Fruit fly (Drosophila melanogaster) whole organism, embryonic: ENCODE measurements around the gene TH1.
A peak's percentile ranks its signal among the peaks of the same experiment; 100 is the strongest.

ENCODE experiments used
- Asciz ChIP-seq: fragments of 200-800 bp; sonication (Bioruptor generic); optimal IDR thresholded peaks from 2 replicates; lab custom pipeline; 2017; ENCODE audit warnings: missing biosample characterization, mild to moderate bottlenecking, missing genetic modification characterization, missing genetic modification reagents
- Atf3 ChIP-seq: fragments of 200-800 bp; sonication (Bioruptor generic); optimal IDR thresholded peaks from 3 replicates; lab custom pipeline; 2016; ENCODE audit warnings: missing biosample characterization, missing genetic modification characterization
- BtbVII ChIP-seq: fragments of 200-800 bp; sonication (Bioruptor generic); optimal IDR thresholded peaks from 3 replicates; lab custom pipeline; 2017; ENCODE audit warnings: missing biosample characterization, mild to moderate bottlenecking, missing genetic modification characterization
- CG10274 ChIP-seq: fragments of 200-800 bp; sonication (Bioruptor generic); optimal IDR thresholded peaks from 3 replicates; lab custom pipeline; 2017; ENCODE audit warnings: missing biosample characterization, mild to moderate bottlenecking, missing genetic modification characterization
- CG11560 ChIP-seq: fragments of 200-800 bp; sonication (Bioruptor generic); IDR thresholded peaks from 3 replicates; pipeline ENCODE4 v1.3.6; 2022; ENCODE audit warnings: missing biosample characterization, missing genetic modification characterization
- CG15073 ChIP-seq: fragments of 200-800 bp; sonication (Bioruptor generic); optimal IDR thresholded peaks from 2 replicates; lab custom pipeline; 2016; ENCODE audit warnings: missing biosample characterization, missing genetic modification characterization
- CG1647 ChIP-seq: fragments of 200-800 bp; sonication (Bioruptor generic); optimal IDR thresholded peaks from 3 replicates; lab custom pipeline; 2016; ENCODE audit warnings: missing biosample characterization, missing genetic modification characterization
- CG17186 ChIP-seq: fragments of 200-800 bp; sonication (Bioruptor generic); optimal IDR thresholded peaks from 3 replicates; lab custom pipeline; 2017; ENCODE audit warnings: missing biosample characterization, missing genetic modification reagents, missing genetic modification characterization
- CG17802 ChIP-seq: fragments of 200-800 bp; sonication (Bioruptor generic); optimal IDR thresholded peaks from 2 replicates; lab custom pipeline; 2018; ENCODE audit warnings: missing biosample characterization, mild to moderate bottlenecking, missing genetic modification characterization, moderate library complexity
- CG17912 ChIP-seq: fragments of 200-800 bp; sonication (Bioruptor generic); optimal IDR thresholded peaks from 2 replicates; lab custom pipeline; 2018; ENCODE audit warnings: missing biosample characterization, mild to moderate bottlenecking, missing genetic modification characterization
- CG5245 ChIP-seq: fragments of 200-800 bp; sonication (Bioruptor generic); optimal IDR thresholded peaks from 3 replicates; lab custom pipeline; 2016; ENCODE audit warnings: missing biosample characterization, missing genetic modification characterization
- CG6175 ChIP-seq: fragments of 200-800 bp; sonication (Bioruptor generic); IDR thresholded peaks from 3 replicates; pipeline ENCODE4 v1.3.6; 2022; ENCODE audit warnings: missing biosample characterization, missing genetic modification characterization
- CG6683 ChIP-seq: fragments of 200-800 bp; sonication (Bioruptor generic); optimal IDR thresholded peaks from 2 replicates; lab custom pipeline; 2017; ENCODE audit warnings: missing biosample characterization, mild to moderate bottlenecking, missing genetic modification characterization, missing genetic modification reagents
- CG7963 ChIP-seq: fragments of 200-800 bp; sonication (Bioruptor generic); IDR thresholded peaks from 3 replicates; pipeline ENCODE4 v1.3.6; 2022; ENCODE audit warnings: missing biosample characterization, missing genetic modification characterization; ENCODE audit not compliant: partially characterized antibody
- CG8359 ChIP-seq: fragments of 200-800 bp; sonication (Bioruptor generic); optimal IDR thresholded peaks from 2 replicates; lab custom pipeline; 2017; ENCODE audit warnings: missing biosample characterization, mild to moderate bottlenecking, missing genetic modification characterization, borderline replicate concordance
- CG8478 ChIP-seq: fragments of >200 bp; optimal IDR thresholded peaks from 2 replicates; lab custom pipeline; 2018
- CG8765 ChIP-seq: fragments of 200-800 bp; sonication (Bioruptor generic); IDR thresholded peaks from 2 replicates; pipeline ENCODE4 v1.3.6; 2022; ENCODE audit warnings: missing biosample characterization, missing genetic modification characterization
- CHES-1-like ChIP-seq: fragments of 200-800 bp; sonication (Bioruptor generic); optimal IDR thresholded peaks from 2 replicates; lab custom pipeline; 2016; ENCODE audit warnings: missing biosample characterization, missing genetic modification characterization
- Dp ChIP-seq: fragments of 200-800 bp; sonication (Bioruptor generic); optimal IDR thresholded peaks from 2 replicates; lab custom pipeline; 2018; ENCODE audit warnings: missing biosample characterization, mild to moderate bottlenecking, missing genetic modification characterization, moderate library complexity
- Drgx ChIP-seq: fragments of 200-800 bp; sonication (Bioruptor generic); IDR thresholded peaks from 2 replicates; pipeline ENCODE4 v1.3.6; 2022; ENCODE audit warnings: missing biosample characterization, missing genetic modification characterization
- E2f2 ChIP-seq: fragments of 200-800 bp; sonication (Bioruptor generic); IDR thresholded peaks from 2 replicates; pipeline ENCODE4 v1.3.6; 2022; ENCODE audit warnings: missing biosample characterization, missing genetic modification characterization
- Gug ChIP-seq: fragments of 200-800 bp; sonication (Bioruptor generic); IDR thresholded peaks from 4 replicates; pipeline ENCODE4 v1.3.6; 2022; ENCODE audit warnings: missing biosample characterization, missing genetic modification characterization
- H15 ChIP-seq: fragments of 200-800 bp; sonication (Bioruptor generic); IDR thresholded peaks from 3 replicates; pipeline ENCODE4 v1.3.6; 2022; ENCODE audit warnings: missing biosample characterization, missing genetic modification characterization
- HHEX ChIP-seq: fragments of 200-800 bp; sonication (Bioruptor generic); optimal IDR thresholded peaks from 3 replicates; lab custom pipeline; 2017; ENCODE audit warnings: missing biosample characterization, mild to moderate bottlenecking, missing genetic modification characterization, missing genetic modification reagents
- Hand ChIP-seq: fragments of 200-800 bp; sonication (Bioruptor generic); optimal IDR thresholded peaks from 2 replicates; lab custom pipeline; 2017; ENCODE audit warnings: mild to moderate bottlenecking, missing biosample characterization, missing genetic modification reagents, missing genetic modification characterization
- HmgZ ChIP-seq: fragments of 200-800 bp; sonication (Bioruptor generic); optimal IDR thresholded peaks from 2 replicates; lab custom pipeline; 2018; ENCODE audit warnings: missing biosample characterization, mild to moderate bottlenecking, missing genetic modification characterization
- Jarid2 ChIP-seq: fragments of 200-800 bp; sonication (Bioruptor generic); optimal IDR thresholded peaks from 3 replicates; lab custom pipeline; 2017; ENCODE audit warnings: mild to moderate bottlenecking, missing biosample characterization, missing genetic modification reagents, missing genetic modification characterization
- Mad ChIP-seq: fragments of 200-800 bp; sonication (Bioruptor generic); optimal IDR thresholded peaks from 2 replicates; lab custom pipeline; 2016; ENCODE audit warnings: missing biosample characterization, missing genetic modification characterization
- Mrtf ChIP-seq: fragments of 200-800 bp; sonication (Bioruptor generic); IDR thresholded peaks from 3 replicates; pipeline ENCODE4 v1.3.6; 2022; ENCODE audit warnings: missing biosample characterization, missing genetic modification characterization
- NC2α ChIP-seq: fragments of 200-800 bp; sonication (Bioruptor generic); optimal IDR thresholded peaks from 2 replicates; lab custom pipeline; 2016; ENCODE audit warnings: missing biosample characterization, missing genetic modification characterization
- Six4 ChIP-seq: fragments of 200-800 bp; sonication (Bioruptor generic); optimal IDR thresholded peaks from 2 replicates; lab custom pipeline; 2016; ENCODE audit warnings: missing biosample characterization, missing genetic modification characterization
- Trl ChIP-seq, 3 experiments: fragments of >200 bp in 2 of 3; fragments of 200-800 bp in 1 of 3; sonication (Bioruptor generic) in 1 of 3; optimal IDR thresholded peaks; 2 replicates in 1 of 3; 3 replicates in 2 of 3; lab custom pipeline; 2016 to 2017; ENCODE audit warnings: missing biosample characterization in 1 of 3, missing genetic modification characterization in 1 of 3
- ac ChIP-seq: fragments of 200-800 bp; sonication (Bioruptor generic); optimal IDR thresholded peaks from 3 replicates; lab custom pipeline; 2017; ENCODE audit warnings: missing biosample characterization, mild to moderate bottlenecking, missing genetic modification characterization
- bsh ChIP-seq, 2 experiments: fragments of 200-800 bp; sonication (Bioruptor generic); optimal IDR thresholded peaks; 2 replicates each; lab custom pipeline; 2017 to 2018; ENCODE audit warnings: mild to moderate bottlenecking in 2 of 2, missing biosample characterization in 2 of 2, missing genetic modification characterization in 2 of 2, moderate library complexity in 1 of 2
- chif ChIP-seq, 2 experiments: fragments of 200-800 bp; sonication (Bioruptor generic); optimal IDR thresholded peaks; 3 replicates each; lab custom pipeline; 2016; ENCODE audit warnings: missing biosample characterization in 2 of 2, missing genetic modification characterization in 2 of 2
- en ChIP-seq: fragments of 200-800 bp; sonication (Bioruptor generic); optimal IDR thresholded peaks from 2 replicates; lab custom pipeline; 2016; ENCODE audit warnings: missing biosample characterization, missing genetic modification characterization
- fd64A ChIP-seq: fragments of 200-800 bp; sonication (Bioruptor generic); optimal IDR thresholded peaks from 3 replicates; lab custom pipeline; 2018; ENCODE audit warnings: missing biosample characterization, mild to moderate bottlenecking, missing genetic modification characterization
- ftz-f1 ChIP-seq: fragments of 200-800 bp; sonication (Bioruptor generic); optimal IDR thresholded peaks from 2 replicates; lab custom pipeline; 2016; ENCODE audit warnings: missing biosample characterization, missing genetic modification characterization
- gsb ChIP-seq: fragments of 200-800 bp; sonication (Bioruptor generic); IDR thresholded peaks from 2 replicates; pipeline ENCODE4 v1.3.6; 2022; ENCODE audit warnings: missing biosample characterization, missing genetic modification characterization
- gt ChIP-seq: fragments of 200-800 bp; sonication (Bioruptor generic); IDR thresholded peaks from 2 replicates; pipeline ENCODE4 v1.3.6; 2022; ENCODE audit warnings: missing biosample characterization, missing genetic modification characterization
- hth ChIP-seq: fragments of >200 bp; optimal IDR thresholded peaks from 2 replicates; lab custom pipeline; 2017; ENCODE audit warnings: inconsistent platforms
- inv ChIP-seq: fragments of 200-800 bp; sonication (Bioruptor generic); IDR thresholded peaks from 2 replicates; pipeline ENCODE4 v1.3.6; 2022; ENCODE audit warnings: missing biosample characterization, missing genetic modification characterization; ENCODE audit not compliant: partially characterized antibody
- lilli ChIP-seq: fragments of 200-800 bp; sonication (Bioruptor generic); optimal IDR thresholded peaks from 3 replicates; lab custom pipeline; 2016; ENCODE audit warnings: missing biosample characterization, missing genetic modification characterization
- nerfin-2 ChIP-seq: fragments of 200-800 bp; sonication (Bioruptor generic); IDR thresholded peaks from 2 replicates; pipeline ENCODE4 v1.3.6; 2022; ENCODE audit warnings: missing biosample characterization, missing genetic modification characterization; ENCODE audit not compliant: partially characterized antibody
- org-1 ChIP-seq: fragments of 200-800 bp; sonication (Bioruptor generic); optimal IDR thresholded peaks from 2 replicates; lab custom pipeline; 2017; ENCODE audit warnings: missing biosample characterization, missing genetic modification characterization
- pho ChIP-seq: fragments of 200-800 bp; sonication (Bioruptor generic); optimal IDR thresholded peaks from 2 replicates; lab custom pipeline; 2016; ENCODE audit warnings: missing biosample characterization, missing genetic modification characterization
- phol ChIP-seq: fragments of 200-800 bp; sonication (Bioruptor generic); optimal IDR thresholded peaks from 3 replicates; lab custom pipeline; 2018; ENCODE audit warnings: missing biosample characterization, mild to moderate bottlenecking, missing genetic modification characterization, moderate library complexity
- ranshi ChIP-seq: fragments of 200-800 bp; sonication (Bioruptor generic); IDR thresholded peaks from 2 replicates; pipeline ENCODE4 v1.3.6; 2022; ENCODE audit warnings: missing biosample characterization, missing genetic modification characterization
- sens ChIP-seq: fragments of 200-800 bp; sonication (Bioruptor generic); peaks from one replicate; lab custom pipeline; 2016; ENCODE audit warnings: missing biosample characterization, missing genetic modification characterization
- shn ChIP-seq: fragments of 200-800 bp; sonication (Bioruptor generic); optimal IDR thresholded peaks from 3 replicates; lab custom pipeline; 2016; ENCODE audit warnings: missing biosample characterization, missing genetic modification characterization
- sqz ChIP-seq: fragments of 200-800 bp; sonication (Bioruptor generic); optimal IDR thresholded peaks from 3 replicates; lab custom pipeline; 2018; ENCODE audit warnings: missing biosample characterization, mild to moderate bottlenecking, missing genetic modification characterization

The TH1 gene

dm6 chrX:16391397-16391796 is at the start of gene TH1, which contains the start of gene mei-41 (continued):
- TF ChIP-seq HHEX (GFP tag; lab: Kevin White, UChicago): peak; percentile 72
- TF ChIP-seq CG17912 (GFP tag; lab: Kevin White, UChicago): peak; percentile 38
- peak; percentile 63 for TF ChIP-seq Six4 (GFP tag; lab: Kevin White, UChicago)
- peak; percentile 23 for TF ChIP-seq CG1647 (GFP tag; lab: Kevin White, UChicago)
- no peak for TF ChIP-seq NC2α (GFP tag; lab: Kevin White, UChicago)
- peak; percentile 86 for TF ChIP-seq gsb (GFP tag; lab: Robert Waterston, UW)
- peak; percentile 93 for TF ChIP-seq CG8765
- TF ChIP-seq Trl (optimal IDR thresholded peaks at IDR 0.05; lab: Kevin White, UChicago): no peak
- TF ChIP-seq Trl (GFP tag; optimal IDR thresholded peaks at IDR 0.05; lab: Kevin White, UChicago): peak; percentile 43
- TF ChIP-seq CG15073 (GFP tag; lab: Kevin White, UChicago): peak; percentile 52
- TF ChIP-seq CHES-1-like (GFP tag; lab: Kevin White, UChicago): peak; percentile 31
- TF ChIP-seq CG11560: peak; percentile 89
- TF ChIP-seq CG5245 (GFP tag; lab: Kevin White, UChicago): peak; percentile 64
- TF ChIP-seq en (GFP tag; lab: Kevin White, UChicago): no peak
- peak; percentile 54 for TF ChIP-seq CG6683 (GFP tag; lab: Kevin White, UChicago)
- TF ChIP-seq H15 (GFP tag; lab: Robert Waterston, UW): peak; percentile 93
- TF ChIP-seq ftz-f1 (GFP tag; lab: Kevin White, UChicago): peak; percentile 55
- TF ChIP-seq CG7963 (GFP tag; lab: Robert Waterston, UW): no peak
- peak; percentile 78 for TF ChIP-seq Mad (GFP tag; lab: Kevin White, UChicago)
- no peak for TF ChIP-seq Atf3 (GFP tag; lab: Kevin White, UChicago)
- TF ChIP-seq Drgx: peak; percentile 89
- peak; percentile 93 for TF ChIP-seq Mrtf (GFP tag; lab: Robert Waterston, UW)
- TF ChIP-seq CG10274 (GFP tag; lab: Kevin White, UChicago): peak; percentile 19
- TF ChIP-seq hth (lab: Kevin White, UChicago): no peak
- peak; percentile 60 for TF ChIP-seq org-1 (GFP tag; lab: Kevin White, UChicago)
- peak; percentile 52 for TF ChIP-seq Dp (GFP tag; lab: Kevin White, UChicago)
- 0 out of 2 replicates have a peak, but pooled peaks have one; percentile 22 for TF ChIP-seq inv (GFP tag; lab: Robert Waterston, UW)
- no peak for TF ChIP-seq Jarid2
- TF ChIP-seq HmgZ (tag; lab: Kevin White, UChicago): peak; percentile 79
- no peak for TF ChIP-seq lilli (GFP tag; lab: Kevin White, UChicago)
- peak; percentile 14 for TF ChIP-seq Hand (GFP tag; lab: Kevin White, UChicago)
- TF ChIP-seq pho (GFP tag; lab: Kevin White, UChicago): peak; percentile 58
- peak; percentile 92 for TF ChIP-seq CG17802 (tag; lab: Kevin White, UChicago)
- peak; percentile 90 for TF ChIP-seq gt (GFP tag; lab: Robert Waterston, UW)
- TF ChIP-seq CG8478 (lab: Kevin White, UChicago): no peak
- TF ChIP-seq sens (GFP tag; lab: Kevin White, UChicago): no peak
- TF ChIP-seq nerfin-2 (GFP tag; lab: Robert Waterston, UW): no peak
- TF ChIP-seq E2f2: peak; percentile 76
- TF ChIP-seq sqz (GFP tag; lab: Kevin White, UChicago): no peak
- no peak for TF ChIP-seq Asciz (GFP tag; lab: Kevin White, UChicago)
- TF ChIP-seq shn: no peak
- peak in 1 of 2 experiments; percentile 91 for TF ChIP-seq bsh (GFP tag; optimal IDR thresholded peaks at IDR 0.05; lab: Kevin White, UChicago)
- no peak for TF ChIP-seq fd64A (GFP tag; lab: Kevin White, UChicago)
- peak; percentile 55 for TF ChIP-seq CG8359
- TF ChIP-seq ranshi (GFP tag; lab: Robert Waterston, UW): peak; percentile 97
- TF ChIP-seq CG6175: peak; percentile 91
- peak; percentile 24 for TF ChIP-seq ac (GFP tag; lab: Kevin White, UChicago)
- TF ChIP-seq CG17186 (GFP tag; lab: Kevin White, UChicago): peak; percentile 86
- TF ChIP-seq chif (GFP tag; optimal IDR thresholded peaks at IDR 0.05; lab: Kevin White, UChicago): peak in 1 of 2 experiments; percentile 52
- peak; percentile 93 for TF ChIP-seq Gug (GFP tag; lab: Robert Waterston, UW)
- no peak for TF ChIP-seq BtbVII
- TF ChIP-seq phol (tag; lab: Kevin White, UChicago): peak; percentile 95
